Worm (Caenorhabditis elegans): ENCODE results near the gene glf-1.

Gene glf-1

DNA sequence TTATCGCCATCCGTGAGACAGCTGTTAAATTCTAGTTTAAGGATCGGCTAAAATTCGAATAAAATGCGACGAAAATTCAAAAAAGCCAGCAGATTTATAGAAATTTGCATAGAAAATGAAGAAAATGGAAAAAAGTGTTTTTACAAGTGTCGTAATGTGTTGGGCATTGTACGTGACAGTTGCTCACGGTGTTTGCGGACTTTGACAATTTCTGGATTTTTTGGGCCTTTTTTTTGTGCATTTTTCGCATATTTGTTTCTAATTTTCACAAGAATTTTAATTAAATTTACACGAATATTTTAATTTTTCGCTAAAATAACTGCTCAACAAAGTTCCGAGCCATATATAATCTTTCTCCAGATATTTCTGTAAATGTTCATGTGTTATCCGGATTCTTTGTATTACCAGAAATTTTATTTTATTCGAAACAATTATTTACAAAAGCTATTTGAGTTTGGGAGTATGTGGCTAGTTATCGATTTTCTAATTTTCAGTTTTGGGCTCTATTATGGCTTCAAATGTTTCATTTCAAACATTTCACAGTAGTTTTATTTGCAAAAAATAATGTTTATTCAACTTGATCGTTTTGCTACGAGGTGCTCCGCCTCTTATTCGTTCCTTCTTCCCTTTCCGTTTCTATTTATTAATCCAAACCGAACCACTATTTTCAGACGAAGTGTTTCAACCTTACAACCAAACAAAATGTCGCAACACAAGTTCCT is 37.5 kb upstream of the glf-1 start, which contains the start of gene sams-3 (continued):
- TF ChIP-seq lsy-27 (tag; optimal IDR thresholded peaks at IDR 0.05; ENCODE audit: borderline replicate concordance, insufficient read depth) (no peak), nfya-2 (GFP tag; IDR thresholded peaks at IDR 0.05) (no peak), B0019.2 (GFP tag; conservative IDR thresholded peaks at IDR 0.05) (no peak), snpc-4 (GFP tag; optimal IDR thresholded peaks at IDR 0.05) (peak; percentile 47), snpc-4 (tag; optimal IDR thresholded peaks at IDR 0.05) (peak in 3 of 4 experiments; percentile 61 to 78 (median 74)), sptf-2 (GFP tag; optimal IDR thresholded peaks at IDR 0.05) (no peak), bed-2 (GFP tag; IDR thresholded peaks at IDR 0.05) (no peak), hrde-1 (tag; optimal IDR thresholded peaks at IDR 0.05; ENCODE audit: borderline replicate concordance) (no peak), F23B12.7 (tag; optimal IDR thresholded peaks at IDR 0.05; ENCODE audit: insufficient read depth) (peak; percentile 39), ztf-6 (GFP tag; IDR thresholded peaks at IDR 0.05) (no peak), Y53G8AR.9 (GFP tag; conservative IDR thresholded peaks at IDR 0.05) (no peak), lin-26 (GFP tag; IDR thresholded peaks at IDR 0.05) (no peak), K12H6.12 (tag; optimal IDR thresholded peaks at IDR 0.05) (no peak)

- TF ChIP-seq unc-130 (GFP tag; optimal IDR thresholded peaks at IDR 0.05) (no peak), snpc-4 (GFP tag; optimal IDR thresholded peaks at IDR 0.05) (no peak), snpc-4 (tag; optimal IDR thresholded peaks at IDR 0.05) (peak in 1 of 4 experiments; percentile 83), K12H6.12 (tag; optimal IDR thresholded peaks at IDR 0.05) (no peak), ztf-25 (GFP tag; IDR thresholded peaks at IDR 0.05) (no peak), pha-4 (tag; optimal IDR thresholded peaks at IDR 0.05) (no peak), F49E8.2 (tag; optimal IDR thresholded peaks at IDR 0.05; ENCODE audit: insufficient read depth) (peak; percentile 42), pbrm-1 (GFP tag; IDR thresholded peaks at IDR 0.05) (0 out of 2 replicates have a peak, but pooled peaks have one; percentile 40), ccch-3 (GFP tag; optimal IDR thresholded peaks at IDR 0.05) (no peak), tbp1 (GFP tag; optimal IDR thresholded peaks at IDR 0.05) (peak; percentile 15), ztf-6 (GFP tag; IDR thresholded peaks at IDR 0.05) (no peak), egrh-3 (GFP tag; IDR thresholded peaks at IDR 0.05) (no peak), ztf-22 (GFP tag; optimal IDR thresholded peaks at IDR 0.05) (no peak), lin-54 (GFP tag; optimal IDR thresholded peaks at IDR 0.05) (no peak), F55B11.4 (tag; optimal IDR thresholded peaks at IDR 0.05; ENCODE audit: borderline replicate concordance, insufficient read depth) (no peak), fkh-3 (tag; optimal IDR thresholded peaks at IDR 0.05) (no peak), lin-40 (tag; optimal IDR thresholded peaks at IDR 0.05) (no peak), mes-4 (tag; optimal IDR thresholded peaks at IDR 0.05) (no peak), nhr-120 (GFP tag; IDR thresholded peaks at IDR 0.05) (no peak), hmg-20 (GFP tag; IDR thresholded peaks at IDR 0.05) (no peak), rpc-1 (optimal IDR thresholded peaks at IDR 0.05) (no peak), rpc-1 (tag; optimal IDR thresholded peaks at IDR 0.05) (no peak), ZK185.1 (tag; optimal IDR thresholded peaks at IDR 0.05; ENCODE audit: poor library complexity, severe bottlenecking) (no peak), bed-1 (GFP tag; IDR thresholded peaks at IDR 0.05) (no peak), F23B12.7 (tag; optimal IDR thresholded peaks at IDR 0.05; ENCODE audit: insufficient read depth) (no peak), athp-1 (tag; optimal IDR thresholded peaks at IDR 0.05) (peak; percentile 34), die-1 (tag; optimal IDR thresholded peaks at IDR 0.05) (peak; percentile 8), attf-6 (GFP tag; IDR thresholded peaks at IDR 0.05) (peak; percentile 38; the same call in 1 of the 2 replicates), lsl-1 (GFP tag; optimal IDR thresholded peaks at IDR 0.05) (peak; percentile 47), K11D2.4 (GFP tag; IDR thresholded peaks at IDR 0.05) (no peak), egl-18 (GFP tag; IDR thresholded peaks at IDR 0.05) (no peak), attf-3 (GFP tag; conservative IDR thresholded peaks at IDR 0.05) (no peak), lin-26 (GFP tag; IDR thresholded peaks at IDR 0.05) (peak; percentile 34; the same call in 1 of the 2 replicates), mcd-1 (GFP tag; IDR thresholded peaks at IDR 0.05) (no peak), F57A8.1 (GFP tag; optimal IDR thresholded peaks at IDR 0.05) (no peak), tlf-1 (GFP tag; optimal IDR thresholded peaks at IDR 0.05) (peak; percentile 22), Y53F4B.3 (GFP tag; IDR thresholded peaks at IDR 0.05) (no peak)
Observed at ce11 chrIV:5850765-5851377, 34.8 kb upstream of the glf-1 start.
